Fruit fly (Drosophila melanogaster): ENCODE results near the gene rudhira.

The rudhira gene

dm6 chrX:11885356-11885755, 68.7 kb downstream of the rudhira start (continued):
- no peak for TF ChIP-seq so (GFP tag; IDR thresholded peaks at IDR 0.05)
- TF ChIP-seq E2f2 (GFP tag; IDR thresholded peaks at IDR 0.05), result no peak
- peak; percentile 19; the same call in 1 of the 3 replicates for TF ChIP-seq CG11695 (GFP tag; IDR thresholded peaks at IDR 0.05)
- TF ChIP-seq dm (GFP tag; optimal IDR thresholded peaks at IDR 0.05), result no peak
- no peak for TF ChIP-seq TFAM (GFP tag; optimal IDR thresholded peaks at IDR 0.05)
- peak; percentile 67 for TF ChIP-seq grau (tag; optimal IDR thresholded peaks at IDR 0.05)
- peak in 1 of 2 experiments; percentile 37 for TF ChIP-seq dpn (GFP tag; optimal IDR thresholded peaks at IDR 0.05)
- TF ChIP-seq CG14014 (GFP tag; IDR thresholded peaks at IDR 0.05), result no peak
- TF ChIP-seq CG8281 (tag; optimal IDR thresholded peaks at IDR 0.05), result no peak
- peak; percentile 27 for TF ChIP-seq CG6813 (GFP tag; optimal IDR thresholded peaks at IDR 0.05)
- TF ChIP-seq pan (optimal IDR thresholded peaks at IDR 0.05), result no peak
- no peak for TF ChIP-seq pan (GFP tag; optimal IDR thresholded peaks at IDR 0.05 in 1 of 2, IDR thresholded peaks at IDR 0.05 in 1 of 2)
- TF ChIP-seq hbn (GFP tag; IDR thresholded peaks at IDR 0.05; ENCODE audit: partially characterized antibody), result no peak
- TF ChIP-seq CG10543 (GFP tag; optimal IDR thresholded peaks at IDR 0.05), result peak; percentile 76
- no peak for TF ChIP-seq CG6654 (GFP tag; optimal IDR thresholded peaks at IDR 0.05)
- no peak for TF ChIP-seq CG16863 (GFP tag; optimal IDR thresholded peaks at IDR 0.05)
- no peak for TF ChIP-seq pfk (GFP tag; optimal IDR thresholded peaks at IDR 0.05)
- 0 out of 2 replicates have a peak, but pooled peaks have one; percentile 15 for TF ChIP-seq chm (GFP tag; IDR thresholded peaks at IDR 0.05)
- TF ChIP-seq Usf (GFP tag; optimal IDR thresholded peaks at IDR 0.05), result no peak
- no peak for TF ChIP-seq hb (GFP tag; IDR thresholded peaks at IDR 0.05; ENCODE audit: partially characterized antibody)
- TF ChIP-seq ase (GFP tag; IDR thresholded peaks at IDR 0.05), result no peak
- TF ChIP-seq CG31441 (GFP tag; IDR thresholded peaks at IDR 0.05), result 0 out of 2 replicates have a peak, but pooled peaks have one; percentile 33
- TF ChIP-seq kay (GFP tag; optimal IDR thresholded peaks at IDR 0.05), result no peak
- TF ChIP-seq Doc3 (GFP tag; IDR thresholded peaks at IDR 0.05; ENCODE audit: partially characterized antibody), result no peak
- TF ChIP-seq Dbx (GFP tag; IDR thresholded peaks at IDR 0.05), result peak; percentile 44; the same call in 1 of the 3 replicates
- TF ChIP-seq CG6175 (GFP tag; IDR thresholded peaks at IDR 0.05), result 0 out of 3 replicates have a peak, but pooled peaks have one; percentile 14
- TF ChIP-seq CG8290 (GFP tag; optimal IDR thresholded peaks at IDR 0.05), result no peak
- peak in 1 of 2 experiments; percentile 69 for TF ChIP-seq CG8290 (tag; optimal IDR thresholded peaks at IDR 0.05)
- no peak for TF ChIP-seq wek (GFP tag; optimal IDR thresholded peaks at IDR 0.05)
- no peak for TF ChIP-seq CG7357 (GFP tag; IDR thresholded peaks at IDR 0.05)
- TF ChIP-seq gsb-n (tag; optimal IDR thresholded peaks at IDR 0.05), result no peak
- no peak for TF ChIP-seq crol (GFP tag; IDR thresholded peaks at IDR 0.05)
- no peak for TF ChIP-seq Hmx (GFP tag; optimal IDR thresholded peaks at IDR 0.05)
- peak; percentile 20 for TF ChIP-seq CG7839 (tag; optimal IDR thresholded peaks at IDR 0.05)
- no peak for TF ChIP-seq CG12236 (GFP tag; optimal IDR thresholded peaks at IDR 0.05)
- no peak for TF ChIP-seq Kr (GFP tag; optimal IDR thresholded peaks at IDR 0.05)
- TF ChIP-seq zfh2 (GFP tag; optimal IDR thresholded peaks at IDR 0.05), result peak; percentile 17
- TF ChIP-seq H15 (GFP tag; IDR thresholded peaks at IDR 0.05), result no peak
- no peak for TF ChIP-seq CG9797 (GFP tag; optimal IDR thresholded peaks at IDR 0.05)
- TF ChIP-seq Side (GFP tag; optimal IDR thresholded peaks at IDR 0.05), result no peak
- no peak for TF ChIP-seq CG17328 (GFP tag; IDR thresholded peaks at IDR 0.05)
- TF ChIP-seq CG4282 (GFP tag; optimal IDR thresholded peaks at IDR 0.05), result peak; percentile 16
- no peak for TF ChIP-seq CG1647 (GFP tag; optimal IDR thresholded peaks at IDR 0.05)
- no peak for TF ChIP-seq Mad (GFP tag; optimal IDR thresholded peaks at IDR 0.05)
- TF ChIP-seq disco-r (GFP tag; optimal IDR thresholded peaks at IDR 0.05), result no peak
- TF ChIP-seq sna (GFP tag; IDR thresholded peaks at IDR 0.05; ENCODE audit: partially characterized antibody), result no peak
- peak; percentile 60; the same call in 2 of the 3 replicates for TF ChIP-seq dysf (GFP tag; IDR thresholded peaks at IDR 0.05)
- no peak for TF ChIP-seq sisA (GFP tag; IDR thresholded peaks at IDR 0.05)
- TF ChIP-seq CG17186 (GFP tag; optimal IDR thresholded peaks at IDR 0.05), result no peak
- no peak for TF ChIP-seq CG33557 (GFP tag; optimal IDR thresholded peaks at IDR 0.05)
- no peak for TF ChIP-seq Vsx1 (GFP tag; optimal IDR thresholded peaks at IDR 0.05)
- no peak for TF ChIP-seq nau (GFP tag; optimal IDR thresholded peaks at IDR 0.05)

All from whole organism, embryonic.